Worm (Caenorhabditis elegans): Measurements from ENCODE around the gene fbxa-80.

DNA sequence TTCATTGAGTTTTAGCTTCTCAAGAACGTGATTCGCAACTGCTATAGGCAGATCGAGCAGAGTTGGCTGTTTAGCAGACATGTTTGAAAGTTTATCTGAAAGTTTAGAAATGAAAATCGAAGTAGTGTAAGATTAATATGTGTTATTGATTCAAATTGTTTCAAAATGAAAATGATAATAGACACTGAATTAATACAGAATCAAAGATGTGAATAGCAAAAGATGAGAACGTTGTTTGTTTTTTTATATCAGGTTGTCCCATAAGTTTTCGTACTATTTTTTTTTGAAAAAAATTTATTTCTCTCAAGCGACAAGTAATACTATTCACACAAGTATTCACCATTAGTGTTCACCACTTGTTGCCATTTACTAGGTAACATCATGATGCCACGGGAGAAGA is 21.9 kb downstream of the fbxa-80 start, which contains the start of gene fbxa-36:
- TF ChIP-seq ztf-29 (GFP tag; IDR thresholded peaks at IDR 0.05) (no peak), ztf-23 (GFP tag; IDR thresholded peaks at IDR 0.05) (no peak), T22C8.4 (GFP tag; IDR thresholded peaks at IDR 0.05) (no peak)
